Fruit fly (Drosophila melanogaster) whole organism, embryonic: ENCODE results near the gene Hexo1.

Experiments
- Atf3 ChIP-seq: fragments of 200-800 bp; sonication (Bioruptor generic); optimal IDR thresholded peaks from 3 replicates; lab custom pipeline; 2016; ENCODE audit warnings: missing biosample characterization, missing genetic modification characterization
- Blimp-1 ChIP-seq: fragments of 200-800 bp; sonication (Bioruptor generic); optimal IDR thresholded peaks from 3 replicates; lab custom pipeline; 2018; ENCODE audit warnings: missing biosample characterization, missing genetic modification characterization, mild to moderate bottlenecking, moderate library complexity, missing genetic modification reagents
- Bteb2 ChIP-seq: fragments of 200-800 bp; sonication (Bioruptor generic); optimal IDR thresholded peaks from 2 replicates; lab custom pipeline; 2016; ENCODE audit warnings: missing biosample characterization, missing genetic modification characterization
- CG11560 ChIP-seq: fragments of 200-800 bp; sonication (Bioruptor generic); IDR thresholded peaks from 3 replicates; pipeline ENCODE4 v1.3.6; 2022; ENCODE audit warnings: missing biosample characterization, missing genetic modification characterization
- CG13287 ChIP-seq: fragments of 200-800 bp; sonication (Bioruptor generic); IDR thresholded peaks from 2 replicates; pipeline ENCODE4 v1.3.6; 2022; ENCODE audit warnings: missing biosample characterization, missing genetic modification characterization; ENCODE audit not compliant: partially characterized antibody
- CG14965 ChIP-seq: fragments of 200-800 bp; sonication (Bioruptor generic); optimal IDR thresholded peaks from 2 replicates; lab custom pipeline; 2016; ENCODE audit warnings: missing biosample characterization, missing genetic modification characterization, borderline replicate concordance
- CG1602 ChIP-seq: fragments of 200-800 bp; sonication (Bioruptor generic); optimal IDR thresholded peaks from 3 replicates; lab custom pipeline; 2016; ENCODE audit warnings: missing biosample characterization, missing genetic modification characterization
- CG1647 ChIP-seq: fragments of 200-800 bp; sonication (Bioruptor generic); optimal IDR thresholded peaks from 3 replicates; lab custom pipeline; 2016; ENCODE audit warnings: missing biosample characterization, missing genetic modification characterization
- CG17568 ChIP-seq: fragments of 200-800 bp; sonication (Bioruptor generic); optimal IDR thresholded peaks from 2 replicates; lab custom pipeline; 2018; ENCODE audit warnings: missing biosample characterization, mild to moderate bottlenecking, missing genetic modification characterization, moderate library complexity
- CG17612 ChIP-seq: fragments of 200-800 bp; sonication (Bioruptor generic); IDR thresholded peaks from 2 replicates; pipeline ENCODE4 v1.3.6; 2022; ENCODE audit warnings: missing biosample characterization, missing genetic modification characterization
- CG17802 ChIP-seq: fragments of 200-800 bp; sonication (Bioruptor generic); optimal IDR thresholded peaks from 2 replicates; lab custom pipeline; 2018; ENCODE audit warnings: missing biosample characterization, mild to moderate bottlenecking, missing genetic modification characterization, moderate library complexity
- CG2116 ChIP-seq: fragments of 200-800 bp; sonication (Bioruptor generic); optimal IDR thresholded peaks from 3 replicates; lab custom pipeline; 2018; ENCODE audit warnings: missing biosample characterization, mild to moderate bottlenecking, missing genetic modification characterization
- CG2678 ChIP-seq: fragments of 200-800 bp; sonication (Bioruptor generic); optimal IDR thresholded peaks from 3 replicates; lab custom pipeline; 2019; ENCODE audit warnings: missing biosample characterization, mild to moderate bottlenecking, missing genetic modification characterization, moderate library complexity
- CG2875 ChIP-seq: fragments of 200-800 bp; sonication (Bioruptor generic); optimal IDR thresholded peaks from 2 replicates; lab custom pipeline; 2017; ENCODE audit warnings: missing biosample characterization, mild to moderate bottlenecking, missing genetic modification characterization, missing genetic modification reagents
- CG30431 ChIP-seq: fragments of 200-800 bp; sonication (Bioruptor generic); optimal IDR thresholded peaks from 2 replicates; lab custom pipeline; 2017; ENCODE audit warnings: missing biosample characterization, missing genetic modification characterization
- CG3281 ChIP-seq: fragments of 200-800 bp; sonication (Bioruptor generic); optimal IDR thresholded peaks from 3 replicates; lab custom pipeline; 2017; ENCODE audit warnings: missing biosample characterization, mild to moderate bottlenecking, missing genetic modification characterization
- CG34376 ChIP-seq: fragments of 200-800 bp; sonication (Bioruptor generic); optimal IDR thresholded peaks from 2 replicates; lab custom pipeline; 2018; ENCODE audit warnings: missing biosample characterization, mild to moderate bottlenecking, missing genetic modification characterization
- CG3726 ChIP-seq: fragments of 200-800 bp; sonication (Bioruptor generic); IDR thresholded peaks from 3 replicates; pipeline ENCODE4, ENCODE4 v1.3.6; 2022; ENCODE audit warnings: missing biosample characterization, missing genetic modification characterization
- CG3838 ChIP-seq: fragments of 200-800 bp; sonication (Bioruptor generic); optimal IDR thresholded peaks from 3 replicates; lab custom pipeline; 2016; ENCODE audit warnings: missing biosample characterization, missing genetic modification characterization
- CG5953 ChIP-seq: fragments of 200-800 bp; sonication (Bioruptor generic); IDR thresholded peaks from 2 replicates; pipeline ENCODE4 v1.3.6; 2022; ENCODE audit warnings: missing biosample characterization, missing genetic modification characterization
- CG8924 ChIP-seq: fragments of 200-800 bp; optimal IDR thresholded peaks from 3 replicates; lab custom pipeline; 2019; ENCODE audit warnings: missing biosample characterization, mild to moderate bottlenecking, missing genetic modification characterization, moderate library complexity
- CG9727 ChIP-seq: fragments of 200-800 bp; sonication (Bioruptor generic); optimal IDR thresholded peaks from 3 replicates; lab custom pipeline; 2017; ENCODE audit warnings: missing biosample characterization, mild to moderate bottlenecking, missing genetic modification characterization
- Hr3 ChIP-seq: fragments of 200-800 bp; sonication (Bioruptor generic); optimal IDR thresholded peaks from 3 replicates; lab custom pipeline; 2016; ENCODE audit warnings: missing biosample characterization, missing genetic modification characterization
- Hsf ChIP-seq: fragments of 200-800 bp; sonication (Bioruptor generic); optimal IDR thresholded peaks from 3 replicates; lab custom pipeline; 2016; ENCODE audit warnings: missing biosample characterization, missing genetic modification characterization
- Lhr ChIP-seq: fragments of 200-800 bp; sonication (Bioruptor generic); optimal IDR thresholded peaks from 3 replicates; lab custom pipeline; 2017; ENCODE audit warnings: mild to moderate bottlenecking, missing biosample characterization, missing genetic modification reagents, missing genetic modification characterization
- Ssrp ChIP-seq: fragments of 200-800 bp; sonication (Bioruptor generic); optimal IDR thresholded peaks from 2 replicates; lab custom pipeline; 2018; ENCODE audit warnings: missing biosample characterization, mild to moderate bottlenecking, missing genetic modification characterization, moderate library complexity
- ab ChIP-seq: fragments of 200-800 bp; sonication (Bioruptor generic); optimal IDR thresholded peaks from 2 replicates; lab custom pipeline; 2016; ENCODE audit warnings: missing biosample characterization, missing genetic modification characterization
- ac ChIP-seq: fragments of 200-800 bp; sonication (Bioruptor generic); optimal IDR thresholded peaks from 3 replicates; lab custom pipeline; 2017; ENCODE audit warnings: missing biosample characterization, mild to moderate bottlenecking, missing genetic modification characterization
- ara ChIP-seq: fragments of 200-800 bp; sonication (Bioruptor generic); IDR thresholded peaks from 2 replicates; pipeline ENCODE4 v1.3.6; 2022; ENCODE audit warnings: missing biosample characterization, missing genetic modification characterization
- az2 ChIP-seq: fragments of 200-800 bp; sonication (Bioruptor generic); optimal IDR thresholded peaks from 3 replicates; lab custom pipeline; 2016; ENCODE audit warnings: missing biosample characterization, missing genetic modification characterization
- bab2 ChIP-seq: fragments of 200-800 bp; sonication (Bioruptor generic); optimal IDR thresholded peaks from 2 replicates; lab custom pipeline; 2016; ENCODE audit warnings: missing biosample characterization, missing genetic modification characterization
- bbx ChIP-seq: fragments of 200-800 bp; sonication (Bioruptor generic); IDR thresholded peaks from 2 replicates; pipeline ENCODE4 v1.3.6; 2022; ENCODE audit warnings: missing biosample characterization, missing genetic modification characterization; ENCODE audit not compliant: partially characterized antibody
- bsh ChIP-seq, 2 experiments: fragments of 200-800 bp; sonication (Bioruptor generic); optimal IDR thresholded peaks; 2 replicates each; lab custom pipeline; 2017 to 2018; ENCODE audit warnings: mild to moderate bottlenecking in 2 of 2, missing biosample characterization in 2 of 2, missing genetic modification characterization in 2 of 2, moderate library complexity in 1 of 2
- crol ChIP-seq: fragments of 200-800 bp; sonication (Bioruptor generic); IDR thresholded peaks from 2 replicates; pipeline ENCODE4 v1.3.6; 2022; ENCODE audit warnings: missing biosample characterization, missing genetic modification characterization
- ems ChIP-seq: fragments of 200-800 bp; sonication (Bioruptor generic); optimal IDR thresholded peaks from 3 replicates; lab custom pipeline; 2016; ENCODE audit warnings: missing biosample characterization, missing genetic modification characterization
- en ChIP-seq: fragments of 200-800 bp; sonication (Bioruptor generic); optimal IDR thresholded peaks from 2 replicates; lab custom pipeline; 2016; ENCODE audit warnings: missing biosample characterization, missing genetic modification characterization
- fd3F ChIP-seq: fragments of 200-800 bp; sonication (Bioruptor generic); optimal IDR thresholded peaks from 2 replicates; lab custom pipeline; 2018; ENCODE audit warnings: missing biosample characterization, mild to moderate bottlenecking, missing genetic modification characterization, moderate library complexity
- fd64A ChIP-seq: fragments of 200-800 bp; sonication (Bioruptor generic); optimal IDR thresholded peaks from 3 replicates; lab custom pipeline; 2018; ENCODE audit warnings: missing biosample characterization, mild to moderate bottlenecking, missing genetic modification characterization
- grn ChIP-seq: fragments of 200-800 bp; sonication (Bioruptor generic); optimal IDR thresholded peaks from 3 replicates; lab custom pipeline; 2017; ENCODE audit warnings: missing biosample characterization, missing genetic modification characterization
- inv ChIP-seq: fragments of 200-800 bp; sonication (Bioruptor generic); IDR thresholded peaks from 2 replicates; pipeline ENCODE4 v1.3.6; 2022; ENCODE audit warnings: missing biosample characterization, missing genetic modification characterization; ENCODE audit not compliant: partially characterized antibody
- lmd ChIP-seq: fragments of 200-800 bp; sonication (Bioruptor generic); IDR thresholded peaks from 2 replicates; pipeline ENCODE4 v1.3.6; 2022; ENCODE audit warnings: missing biosample characterization, missing genetic modification characterization
- nmo ChIP-seq: fragments of 200-800 bp; sonication (Bioruptor generic); optimal IDR thresholded peaks from 2 replicates; lab custom pipeline; 2018; ENCODE audit warnings: missing biosample characterization, mild to moderate bottlenecking, missing genetic modification characterization, moderate library complexity
- oc ChIP-seq: fragments of 200-800 bp; sonication (Bioruptor generic); optimal IDR thresholded peaks from 2 replicates; lab custom pipeline; 2018; ENCODE audit warnings: missing biosample characterization, mild to moderate bottlenecking, missing genetic modification characterization, moderate library complexity
- prd ChIP-seq, 3 experiments: fragments of >200 bp in 2 of 3; fragments of 200-800 bp in 1 of 3; sonication (Bioruptor generic) in 1 of 3; optimal IDR thresholded peaks in 2 of 3; IDR thresholded peaks in 1 of 3; 2 replicates in 2 of 3; 3 replicates in 1 of 3; pipeline versions ENCODE4 v1.3.6 to Lab custom; 2017 to 2022; ENCODE audit warnings: missing biosample characterization in 1 of 3, missing genetic modification characterization in 1 of 3
- psq ChIP-seq: fragments of 200-800 bp; sonication (Bioruptor generic); optimal IDR thresholded peaks from 2 replicates; lab custom pipeline; 2017; ENCODE audit warnings: missing biosample characterization, missing genetic modification characterization
- salm ChIP-seq: fragments of 200-800 bp; sonication (Bioruptor generic); optimal IDR thresholded peaks from 2 replicates; lab custom pipeline; 2018; ENCODE audit warnings: missing biosample characterization, mild to moderate bottlenecking, missing genetic modification characterization
- sd ChIP-seq: fragments of 200-800 bp; sonication (Bioruptor generic); optimal IDR thresholded peaks from 3 replicates; lab custom pipeline; 2018; ENCODE audit warnings: missing biosample characterization, mild to moderate bottlenecking, missing genetic modification characterization, moderate library complexity
- so ChIP-seq: fragments of 200-800 bp; sonication (Bioruptor generic); IDR thresholded peaks from 3 replicates; pipeline ENCODE4 v1.3.6; 2022; ENCODE audit warnings: missing biosample characterization, missing genetic modification characterization
- sug ChIP-seq: fragments of 200-800 bp; optimal IDR thresholded peaks from 2 replicates; lab custom pipeline; 2019; ENCODE audit warnings: missing biosample characterization, mild to moderate bottlenecking, missing genetic modification characterization, moderate library complexity
- ttk ChIP-seq: fragments of 200-800 bp; sonication (Bioruptor generic); IDR thresholded peaks from 2 replicates; pipeline ENCODE4 v2.1.2; 2022; ENCODE audit warnings: missing biosample characterization, missing genetic modification characterization
- tx ChIP-seq: fragments of 200-800 bp; sonication (Bioruptor generic); optimal IDR thresholded peaks from 2 replicates; lab custom pipeline; 2016; ENCODE audit warnings: missing biosample characterization, missing genetic modification characterization
- unpg ChIP-seq: fragments of 200-800 bp; sonication (Bioruptor generic); optimal IDR thresholded peaks from 3 replicates; lab custom pipeline; 2018; ENCODE audit warnings: missing biosample characterization, mild to moderate bottlenecking, missing genetic modification characterization, moderate library complexity
- zfh2 ChIP-seq: fragments of 200-800 bp; sonication (Bioruptor generic); optimal IDR thresholded peaks from 2 replicates; lab custom pipeline; 2016; ENCODE audit warnings: missing biosample characterization, missing genetic modification characterization

Gene Hexo1

DNA sequence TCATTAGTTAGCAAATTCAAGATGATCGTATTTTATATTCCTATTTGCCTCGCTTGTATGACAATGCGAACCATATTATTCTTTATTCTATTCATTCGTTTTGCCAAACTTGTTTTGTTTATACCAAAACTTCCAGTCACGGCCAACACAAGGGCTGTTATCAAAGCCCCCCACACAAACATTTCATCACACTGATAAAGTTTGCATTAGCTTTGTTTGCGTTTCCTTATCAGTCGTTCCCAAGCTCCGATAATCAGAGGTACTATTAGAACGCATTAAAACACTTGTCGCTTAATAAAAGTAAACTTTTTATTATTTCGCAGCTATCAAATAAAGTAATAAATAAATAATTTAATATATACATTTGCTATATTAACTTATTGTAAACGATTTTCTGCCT lies 5.3 kb downstream of the Hexo1 start (continued):
- TF ChIP-seq CG5953 (no peak), CG1647 (GFP tag; lab: Kevin White, UChicago) (no peak), prd (optimal IDR thresholded peaks at IDR 0.05; lab: Kevin White, UChicago) (no peak), prd (GFP tag; IDR thresholded peaks at IDR 0.05; lab: Robert Waterston, UW) (no peak), salm (tag; lab: Kevin White, UChicago) (peak; percentile 18), ara (no peak), sd (tag; lab: Kevin White, UChicago) (no peak), CG3838 (GFP tag; lab: Kevin White, UChicago) (no peak), lmd (no peak), psq (GFP tag; lab: Kevin White, UChicago) (no peak), Hr3 (GFP tag; lab: Kevin White, UChicago) (no peak), unpg (GFP tag; lab: Kevin White, UChicago) (no peak), CG14965 (GFP tag; lab: Kevin White, UChicago) (no peak), CG2116 (GFP tag; lab: Kevin White, UChicago) (no peak), Bteb2 (no peak), Hsf (no peak), en (GFP tag; lab: Kevin White, UChicago) (no peak), az2 (GFP tag; lab: Kevin White, UChicago) (no peak), so (GFP tag; lab: Robert Waterston, UW) (no peak), bab2 (GFP tag; lab: Kevin White, UChicago) (no peak), CG13287 (no peak), CG17612 (GFP tag; lab: Robert Waterston, UW) (no peak), CG17802 (tag; lab: Kevin White, UChicago) (no peak), fd3F (GFP tag; lab: Kevin White, UChicago) (no peak), CG3281 (GFP tag; lab: Kevin White, UChicago) (no peak), bbx (no peak), zfh2 (GFP tag; lab: Kevin White, UChicago) (no peak), Atf3 (GFP tag; lab: Kevin White, UChicago) (no peak), CG34376 (GFP tag; lab: Kevin White, UChicago) (peak; percentile 24), ems (GFP tag; lab: Kevin White, UChicago) (no peak), nmo (no peak), CG2678 (tag; lab: Kevin White, UChicago) (no peak), crol (GFP tag; lab: Robert Waterston, UW) (no peak), sug (tag; lab: Kevin White, UChicago) (peak; percentile 95), CG30431 (GFP tag; lab: Kevin White, UChicago) (no peak), grn (GFP tag; lab: Kevin White, UChicago) (peak; percentile 35), bsh (GFP tag; optimal IDR thresholded peaks at IDR 0.05; lab: Kevin White, UChicago) (no peak), CG17568 (GFP tag; lab: Kevin White, UChicago) (no peak), fd64A (GFP tag; lab: Kevin White, UChicago) (no peak), CG9727 (GFP tag; lab: Kevin White, UChicago) (no peak), CG11560 (no peak), Lhr (no peak)

- TF ChIP-seq ttk (GFP tag; lab: Robert Waterston, UW) (no peak), CG8924 (tag; lab: Kevin White, UChicago) (no peak), CG1602 (no peak), ab (GFP tag; lab: Kevin White, UChicago) (no peak), oc (tag; lab: Kevin White, UChicago) (peak; percentile 69), Blimp-1 (GFP tag; lab: Kevin White, UChicago) (peak; percentile 99), CG2875 (GFP tag; lab: Kevin White, UChicago) (no peak), ac (GFP tag; lab: Kevin White, UChicago) (no peak), CG3726 (no peak), inv (no peak), tx (GFP tag; lab: Kevin White, UChicago) (no peak), Ssrp (no peak)
Measured at dm6 chr3L:4296760-4297159, 8.3 kb downstream of the Hexo1 start.
